Worm (Caenorhabditis elegans): ENCODE data around the gene twk-34.

Gene twk-34

DNA sequence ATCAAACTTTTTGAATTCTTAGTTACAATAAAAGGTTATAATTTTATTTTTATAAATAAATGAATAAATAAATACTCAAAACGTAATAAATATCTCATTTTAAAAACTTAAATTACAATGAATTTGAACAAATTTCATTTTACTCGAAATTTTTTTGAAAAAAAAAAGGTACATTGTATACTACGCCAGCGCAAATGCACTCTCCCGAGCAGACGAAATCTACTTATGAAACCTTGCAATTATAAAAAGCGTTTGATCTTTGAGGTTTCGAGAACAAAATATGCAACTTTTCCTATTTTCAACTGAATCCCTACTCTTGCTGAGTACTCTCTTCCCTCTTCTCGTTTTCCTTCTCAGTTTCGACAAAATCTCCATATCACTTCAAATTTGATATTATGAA lies 17.1 kb upstream of the twk-34 start, which contains the start of gene nhr-197:
TSS of gene nhr-197 (plus strand) at position 301 of the 400 bp plus-strand sequence.
- TF ChIP-seq elt-1 (tag; optimal IDR thresholded peaks at IDR 0.05; ENCODE audit: borderline replicate concordance, insufficient read depth), result no peak
- no peak for TF ChIP-seq unc-62 (GFP tag; optimal IDR thresholded peaks at IDR 0.05)
- TF ChIP-seq ztf-11 (tag; optimal IDR thresholded peaks at IDR 0.05), result no peak
- no peak for TF ChIP-seq mls-2 (tag; optimal IDR thresholded peaks at IDR 0.05)
- no peak for TF ChIP-seq ceh-43 (GFP tag; optimal IDR thresholded peaks at IDR 0.05)
- TF ChIP-seq M03D4.4 (tag; optimal IDR thresholded peaks at IDR 0.05), result no peak
- no peak for TF ChIP-seq nhr-2 (tag; optimal IDR thresholded peaks at IDR 0.05)

DNA sequence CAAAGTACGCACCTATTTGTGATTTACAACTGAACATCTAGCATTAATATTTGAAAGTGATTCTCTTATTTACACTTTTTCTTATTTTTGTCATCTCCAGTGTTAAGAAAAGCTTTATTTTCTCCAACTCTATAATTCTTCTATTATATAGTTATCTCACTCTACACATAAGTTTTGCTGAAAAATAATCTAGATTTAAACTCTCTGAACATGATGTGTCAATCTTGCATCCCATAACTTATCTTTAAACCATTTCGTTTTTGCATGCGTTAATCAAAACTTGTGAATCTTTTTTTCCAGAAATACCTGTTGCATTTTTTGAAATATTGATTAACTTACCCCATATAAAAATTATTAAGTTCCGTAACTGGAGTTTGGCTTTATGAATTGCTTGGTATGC lies 14.8 kb upstream of the twk-34 start, which contains the start of gene nhr-268:
TSS of gene nhr-268 (plus strand) at position 301 of the 400 bp plus-strand sequence.
- TF ChIP-seq unc-120 (tag; optimal IDR thresholded peaks at IDR 0.05; ENCODE audit: poor library complexity, severe bottlenecking) (no peak), mab-5 (tag; optimal IDR thresholded peaks at IDR 0.05) (no peak), ham-2 (GFP tag; optimal IDR thresholded peaks at IDR 0.05) (no peak), sptf-1 (tag; optimal IDR thresholded peaks at IDR 0.05) (no peak), elt-1 (tag; optimal IDR thresholded peaks at IDR 0.05; ENCODE audit: borderline replicate concordance, insufficient read depth) (no peak), snpc-4 (tag; optimal IDR thresholded peaks at IDR 0.05) (no peak), cnd-1 (tag; optimal IDR thresholded peaks at IDR 0.05) (no peak), nhr-237 (tag; optimal IDR thresholded peaks at IDR 0.05) (no peak), ztf-11 (tag; optimal IDR thresholded peaks at IDR 0.05) (no peak), ceh-43 (GFP tag; optimal IDR thresholded peaks at IDR 0.05) (no peak), bed-3 (GFP tag; optimal IDR thresholded peaks at IDR 0.05) (no peak), lsy-2 (tag; optimal IDR thresholded peaks at IDR 0.05) (no peak), elt-3 (tag; optimal IDR thresholded peaks at IDR 0.05) (no peak), ceh-39 (tag; optimal IDR thresholded peaks at IDR 0.05) (no peak)

DNA sequence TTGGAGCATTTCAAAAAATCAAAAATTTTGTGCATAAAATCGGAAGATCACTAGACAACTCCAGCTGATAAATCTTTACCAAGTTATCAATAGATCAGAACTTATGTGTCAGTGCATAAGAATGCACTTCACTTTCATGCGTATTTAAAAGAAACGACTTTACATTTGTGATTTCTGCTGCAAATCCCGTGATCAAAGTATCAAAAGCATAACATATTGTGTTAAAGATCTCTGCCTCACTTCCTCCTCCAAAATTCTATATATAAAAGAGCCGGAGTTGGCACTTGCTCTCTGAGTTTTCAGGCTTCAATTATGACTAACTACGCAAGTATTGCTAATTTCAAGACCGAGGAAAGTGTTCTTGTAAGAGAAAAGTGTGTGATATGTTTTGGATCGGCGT lies 11.1 kb upstream of the twk-34 start, which contains the start of gene nhr-198:
TSS of gene nhr-198 (plus strand) at position 313 of the 400 bp plus-strand sequence.
- TF ChIP-seq blmp-1 (tag; optimal IDR thresholded peaks at IDR 0.05) (no peak), lsy-2 (tag; optimal IDR thresholded peaks at IDR 0.05) (no peak), nhr-28 (tag; optimal IDR thresholded peaks at IDR 0.05) (no peak), sem-2 (GFP tag; optimal IDR thresholded peaks at IDR 0.05) (no peak)

DNA sequence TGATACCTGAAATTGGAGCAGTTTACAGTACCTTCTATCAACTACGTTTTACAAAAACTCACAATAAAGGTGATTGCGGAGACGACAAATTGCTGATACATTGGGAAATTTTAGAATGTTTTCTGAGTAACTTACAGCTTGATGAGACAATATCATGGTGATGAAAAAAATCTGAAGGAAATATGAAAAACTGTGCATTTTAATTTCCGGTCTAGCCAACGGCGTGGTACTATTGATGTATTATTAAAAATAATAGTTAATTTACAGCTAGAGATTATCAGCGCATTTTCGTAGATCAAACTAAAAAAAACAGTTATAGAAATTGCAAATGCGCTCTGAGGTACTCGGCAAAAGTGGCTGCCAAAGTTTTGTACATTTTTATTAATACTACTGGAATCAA lies 6.7 kb upstream of the twk-34 start, which contains the start of gene srx-29:
TSS of gene srx-29 (minus strand) at position 101 of the 400 bp plus-strand sequence.
- TF ChIP-seq mab-5 (tag; optimal IDR thresholded peaks at IDR 0.05) (no peak), tbx-8 (GFP tag; optimal IDR thresholded peaks at IDR 0.05) (no peak), sptf-1 (tag; optimal IDR thresholded peaks at IDR 0.05) (no peak), M03D4.4 (tag; optimal IDR thresholded peaks at IDR 0.05) (no peak), ceh-43 (GFP tag; optimal IDR thresholded peaks at IDR 0.05) (no peak), ham-2 (GFP tag; optimal IDR thresholded peaks at IDR 0.05) (no peak), nhr-28 (tag; optimal IDR thresholded peaks at IDR 0.05) (no peak), hlh-1 (tag; optimal IDR thresholded peaks at IDR 0.05) (no peak), elt-1 (tag; optimal IDR thresholded peaks at IDR 0.05; ENCODE audit: borderline replicate concordance, insufficient read depth) (no peak), mep-1 (tag; optimal IDR thresholded peaks at IDR 0.05) (no peak), ceh-83 (GFP tag; optimal IDR thresholded peaks at IDR 0.05) (no peak), sem-2 (GFP tag; optimal IDR thresholded peaks at IDR 0.05) (no peak), drap-1 (GFP tag; optimal IDR thresholded peaks at IDR 0.05) (no peak), nhr-12 (tag; optimal IDR thresholded peaks at IDR 0.05) (no peak), elt-3 (tag; optimal IDR thresholded peaks at IDR 0.05) (no peak), lin-13 (tag; optimal IDR thresholded peaks at IDR 0.05) (no peak), nhr-76 (tag; optimal IDR thresholded peaks at IDR 0.05) (no peak)

DNA sequence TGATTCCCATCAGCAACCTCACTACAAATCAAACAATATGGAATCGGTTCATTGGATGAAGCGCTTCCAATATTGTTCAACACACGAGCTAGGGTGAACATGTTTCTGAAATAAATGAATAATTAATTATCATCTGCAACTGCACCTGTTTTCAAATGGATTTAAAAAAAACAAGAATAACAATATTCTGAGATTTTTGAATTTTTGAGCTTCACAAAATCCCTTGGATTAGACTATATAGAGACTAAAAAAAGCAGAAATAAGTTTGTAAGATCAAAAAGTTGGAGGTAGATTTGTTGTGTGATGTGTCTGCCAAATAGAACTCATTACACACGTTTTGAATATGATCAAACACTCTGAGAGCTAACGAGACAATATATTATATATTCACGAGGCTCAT lies 5.0 kb upstream of the twk-34 start, which contains the start of gene nhr-199:
TSS of gene nhr-199 (minus strand) at position 101 of the 400 bp plus-strand sequence.
- TF ChIP-seq nhr-76 (tag; optimal IDR thresholded peaks at IDR 0.05), result no peak
- TF ChIP-seq nhr-12 (tag; optimal IDR thresholded peaks at IDR 0.05), result no peak
- TF ChIP-seq mab-5 (tag; optimal IDR thresholded peaks at IDR 0.05), result no peak
- TF ChIP-seq ztf-11 (tag; optimal IDR thresholded peaks at IDR 0.05), result no peak
- TF ChIP-seq blmp-1 (tag; optimal IDR thresholded peaks at IDR 0.05), result no peak
- TF ChIP-seq sptf-1 (tag; optimal IDR thresholded peaks at IDR 0.05), result no peak
- TF ChIP-seq sem-2 (GFP tag; optimal IDR thresholded peaks at IDR 0.05), result no peak
- TF ChIP-seq lsy-2 (tag; optimal IDR thresholded peaks at IDR 0.05), result no peak

DNA sequence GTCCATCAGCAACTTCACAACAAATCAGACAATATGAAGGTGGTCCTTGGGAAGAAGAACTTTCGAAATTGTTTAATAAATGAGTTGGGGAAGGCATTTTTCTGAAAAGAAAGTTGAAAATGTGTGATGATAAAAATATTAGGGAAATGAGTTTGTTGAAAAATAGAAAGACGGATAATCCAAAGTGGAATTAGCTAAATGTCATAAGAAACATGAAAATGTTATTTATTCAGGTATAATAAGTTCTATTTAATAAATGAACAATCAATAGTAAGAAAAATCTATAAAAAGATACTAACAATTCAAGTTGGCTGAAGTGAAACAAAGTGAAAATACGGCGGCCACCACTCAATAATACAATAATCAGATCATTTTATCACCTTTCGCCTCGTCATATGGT lies 2.5 kb upstream of the twk-34 start, which contains the start of gene nhr-53:
TSS of gene nhr-53 (minus strand) at position 101 of the 400 bp plus-strand sequence.
- TF ChIP-seq lin-32 (GFP tag; optimal IDR thresholded peaks at IDR 0.05) (no peak), ces-1 (GFP tag; optimal IDR thresholded peaks at IDR 0.05) (no peak), snpc-4 (tag; optimal IDR thresholded peaks at IDR 0.05) (no peak), flh-1 (GFP tag; optimal IDR thresholded peaks at IDR 0.05) (no peak), ztf-11 (tag; optimal IDR thresholded peaks at IDR 0.05) (no peak), zip-8 (tag; optimal IDR thresholded peaks at IDR 0.05) (no peak), sptf-1 (tag; optimal IDR thresholded peaks at IDR 0.05) (no peak), elt-1 (tag; optimal IDR thresholded peaks at IDR 0.05; ENCODE audit: borderline replicate concordance, insufficient read depth) (no peak), nhr-237 (tag; optimal IDR thresholded peaks at IDR 0.05) (no peak), mep-1 (tag; optimal IDR thresholded peaks at IDR 0.05) (no peak), mls-2 (tag; optimal IDR thresholded peaks at IDR 0.05) (no peak)
